Fruit fly (Drosophila melanogaster) whole organism, adult: ENCODE data around the gene CG11555.

Source experiments
- CG7101 ChIP-seq: fragments of 200-800 bp; sonication (Bioruptor generic); optimal IDR thresholded peaks from 2 replicates; lab custom pipeline; 2018; ENCODE audit warnings: missing biosample characterization, mild to moderate bottlenecking, missing genetic modification characterization, moderate library complexity
- cnc ChIP-seq, 2 experiments: fragments of >200 bp; optimal IDR thresholded peaks; 2 replicates each; lab custom pipeline; 2017

DNA sequence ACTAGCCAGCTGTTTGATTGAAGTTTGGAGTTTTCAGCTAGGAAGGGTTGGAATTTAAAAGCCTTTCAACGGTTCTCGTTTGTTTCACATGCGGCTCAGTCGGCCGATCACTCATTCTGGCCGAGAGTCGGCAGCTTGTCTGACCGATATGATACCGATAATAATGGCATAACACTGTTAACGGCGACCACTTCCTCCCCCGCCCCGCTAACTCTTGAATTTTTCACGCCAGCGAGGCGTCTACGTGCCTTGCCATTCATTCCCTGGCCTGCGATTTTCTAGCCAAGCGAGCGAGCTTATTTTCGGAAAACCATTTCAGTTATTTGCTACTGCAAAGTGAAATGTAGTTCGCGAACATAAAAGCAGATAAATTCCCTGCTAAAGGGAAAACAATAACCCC is 26.4 kb downstream of the CG11555 start:
- no peak for TF ChIP-seq cnc (optimal IDR thresholded peaks at IDR 0.05; lab: Kevin White, UChicago)
- TF ChIP-seq CG7101 (tag; lab: Kevin White, UChicago) = no peak
